Fruit fly (Drosophila melanogaster) whole organism: ENCODE data around the gene SPH93.

Experiments
- EcR ChIP-seq, 2 experiments: fragments of >200 bp; optimal IDR thresholded peaks; 2 replicates each; lab custom pipeline; 2017; ENCODE audit warnings: missing biosample characterization in 2 of 2, missing genetic modification characterization in 2 of 2, missing genetic modification reagents in 2 of 2
- usp ChIP-seq: fragments of >200 bp; optimal IDR thresholded peaks from 2 replicates; lab custom pipeline; 2017; ENCODE audit warnings: missing biosample characterization, missing genetic modification characterization, mixed read lengths

DNA sequence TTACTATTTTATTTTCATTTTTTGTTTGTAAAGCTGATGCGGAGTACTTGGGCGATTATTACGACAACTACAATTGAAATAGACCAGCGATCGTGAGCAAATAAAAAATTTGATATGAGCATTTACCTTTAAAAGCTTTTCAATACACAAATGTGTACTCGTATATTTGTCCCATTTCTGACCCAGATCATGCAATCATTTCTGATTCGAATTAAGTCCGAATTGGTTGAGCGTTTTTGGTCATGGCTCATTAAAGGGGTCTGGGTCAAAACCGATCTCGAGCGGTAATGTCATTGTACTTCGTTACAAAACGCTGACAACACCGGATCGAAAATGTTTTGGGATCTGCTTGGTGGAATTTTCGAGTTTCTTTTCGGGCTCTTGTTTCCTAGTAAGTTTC lies 30.5 kb upstream of the SPH93 start, which contains the start of gene CG43220:
- no peak for TF ChIP-seq usp (GFP tag; lab: Kevin White, UChicago)
- no peak for TF ChIP-seq EcR (GFP tag; optimal IDR thresholded peaks at IDR 0.05; lab: Kevin White, UChicago)
